Worm (Caenorhabditis elegans) whole organism, mixed stage, embryonic: Measurements from ENCODE around the gene zig-12.

Source experiments
- M03D4.4 ChIP-seq: sonication (generic microtip); optimal IDR thresholded peaks from 2 replicates; lab custom pipeline; 2017; ENCODE audit warnings: mild to moderate bottlenecking, missing genetic modification characterization, missing compliant biosample characterization
- bed-3 ChIP-seq: fragments of 200-800 bp; sonication (Bioruptor generic); optimal IDR thresholded peaks from 3 replicates; lab custom pipeline; 2018; ENCODE audit warnings: mild to moderate bottlenecking, missing genetic modification characterization, moderate library complexity, missing compliant biosample characterization
- ceh-39 ChIP-seq: fragments of 150-350 bp; optimal IDR thresholded peaks from 2 replicates; lab custom pipeline; 2014; ENCODE audit warnings: missing biosample characterization, missing genetic modification characterization
- ceh-83 ChIP-seq: fragments of 200-800 bp; sonication (Bioruptor generic); optimal IDR thresholded peaks from 2 replicates; lab custom pipeline; 2018; ENCODE audit warnings: mild to moderate bottlenecking, missing genetic modification characterization, missing compliant biosample characterization
- ces-1 ChIP-seq: fragments of 150-350 bp; optimal IDR thresholded peaks from 2 replicates; lab custom pipeline; 2014; ENCODE audit warnings: missing biosample characterization, missing genetic modification reagents, missing genetic modification characterization
- cnd-1 ChIP-seq: fragments of 200-800 bp; sonication (Bioruptor generic); optimal IDR thresholded peaks from 2 replicates; lab custom pipeline; 2018; ENCODE audit warnings: mild to moderate bottlenecking, missing genetic modification characterization, missing compliant biosample characterization
- drap-1 ChIP-seq: fragments of 200-800 bp; sonication (Bioruptor generic); optimal IDR thresholded peaks from 3 replicates; lab custom pipeline; 2018; ENCODE audit warnings: mild to moderate bottlenecking, missing genetic modification characterization, missing compliant biosample characterization
- elt-1 ChIP-seq: sonication (generic microtip); optimal IDR thresholded peaks from 2 replicates; lab custom pipeline; 2017; ENCODE audit warnings: missing genetic modification characterization, mild to moderate bottlenecking, missing compliant biosample characterization, antibody characterized with exemption, moderate library complexity, borderline replicate concordance; ENCODE audit not compliant: insufficient read depth
- elt-3 ChIP-seq: fragments of 150-350 bp; optimal IDR thresholded peaks from 2 replicates; lab custom pipeline; 2014; ENCODE audit warnings: missing biosample characterization, missing genetic modification characterization
- flh-1 ChIP-seq: fragments of 200-800 bp; sonication (Bioruptor generic); optimal IDR thresholded peaks from 2 replicates; lab custom pipeline; 2018; ENCODE audit warnings: mild to moderate bottlenecking, missing genetic modification characterization, moderate library complexity, missing compliant biosample characterization
- ham-2 ChIP-seq: fragments of 200-800 bp; sonication (Bioruptor generic); optimal IDR thresholded peaks from 2 replicates; lab custom pipeline; 2018; ENCODE audit warnings: mild to moderate bottlenecking, missing genetic modification characterization, missing compliant biosample characterization
- hlh-1 ChIP-seq: fragments of 150-350 bp; optimal IDR thresholded peaks from 2 replicates; lab custom pipeline; 2014; ENCODE audit warnings: missing biosample characterization, missing genetic modification reagents, missing genetic modification characterization
- lin-13 ChIP-seq: fragments of 150-350 bp; optimal IDR thresholded peaks from 2 replicates; lab custom pipeline; 2014; ENCODE audit warnings: missing biosample characterization, missing genetic modification characterization
- lsy-2 ChIP-seq: fragments of 150-350 bp; optimal IDR thresholded peaks from 2 replicates; lab custom pipeline; 2014; ENCODE audit warnings: missing biosample characterization, missing genetic modification characterization
- mab-5 ChIP-seq: fragments of 150-350 bp; optimal IDR thresholded peaks from 2 replicates; lab custom pipeline; 2014; ENCODE audit warnings: missing biosample characterization, missing genetic modification characterization
- mep-1 ChIP-seq: fragments of 150-350 bp; optimal IDR thresholded peaks from 2 replicates; lab custom pipeline; 2017; ENCODE audit warnings: missing biosample characterization, missing genetic modification reagents, missing genetic modification characterization, inconsistent platforms
- mls-2 ChIP-seq: sonication (generic microtip); optimal IDR thresholded peaks from 2 replicates; lab custom pipeline; 2016; ENCODE audit warnings: mild to moderate bottlenecking, missing genetic modification characterization, moderate library complexity, missing compliant biosample characterization
- nhr-2 ChIP-seq: fragments of 150-350 bp; optimal IDR thresholded peaks from 2 replicates; lab custom pipeline; 2014; ENCODE audit warnings: missing biosample characterization, missing genetic modification characterization
- nhr-237 ChIP-seq: fragments of 150-350 bp; optimal IDR thresholded peaks from 2 replicates; lab custom pipeline; 2014; ENCODE audit warnings: missing biosample characterization, missing genetic modification characterization
- nhr-76 ChIP-seq: sonication (generic microtip); optimal IDR thresholded peaks from 2 replicates; lab custom pipeline; 2017; ENCODE audit warnings: missing biosample characterization, missing genetic modification characterization
- pha-4 ChIP-seq: fragments of 150-350 bp; optimal IDR thresholded peaks from 2 replicates; lab custom pipeline; 2018; ENCODE audit warnings: missing biosample characterization, missing genetic modification reagents, missing genetic modification characterization
- sem-2 ChIP-seq: fragments of 200-800 bp; sonication (Bioruptor generic); optimal IDR thresholded peaks from 2 replicates; lab custom pipeline; 2018; ENCODE audit warnings: mild to moderate bottlenecking, missing genetic modification characterization, missing compliant biosample characterization
- snpc-4 ChIP-seq: fragments of 150-350 bp; optimal IDR thresholded peaks from 2 replicates; lab custom pipeline; 2014; ENCODE audit warnings: missing biosample characterization, missing genetic modification characterization
- sptf-1 ChIP-seq: sonication (generic microtip); optimal IDR thresholded peaks from 2 replicates; lab custom pipeline; 2017; ENCODE audit warnings: mild to moderate bottlenecking, missing genetic modification characterization, moderate library complexity, missing compliant biosample characterization
- tbx-8 ChIP-seq: fragments of 200-800 bp; sonication (Bioruptor generic); optimal IDR thresholded peaks from 2 replicates; lab custom pipeline; 2018; ENCODE audit warnings: mild to moderate bottlenecking, missing genetic modification characterization, moderate library complexity, missing compliant biosample characterization
- unc-120 ChIP-seq: sonication (generic microtip); optimal IDR thresholded peaks from 2 replicates; lab custom pipeline; 2017; ENCODE audit warnings: missing genetic modification characterization, missing compliant biosample characterization; ENCODE audit not compliant: poor library complexity, severe bottlenecking
- unc-39 ChIP-seq: fragments of 150-350 bp; optimal IDR thresholded peaks from 2 replicates; lab custom pipeline; 2014; ENCODE audit warnings: missing biosample characterization, missing genetic modification characterization
- unc-62 ChIP-seq: fragments of 150-350 bp; optimal IDR thresholded peaks from 2 replicates; lab custom pipeline; 2014; ENCODE audit warnings: missing biosample characterization, missing genetic modification reagents, missing genetic modification characterization
- zip-8 ChIP-seq: fragments of 150-350 bp; optimal IDR thresholded peaks from 2 replicates; lab custom pipeline; 2014; ENCODE audit warnings: missing biosample characterization, missing genetic modification characterization
- ztf-11 ChIP-seq: fragments of 150-350 bp; optimal IDR thresholded peaks from 2 replicates; lab custom pipeline; 2014; ENCODE audit warnings: missing biosample characterization, missing genetic modification characterization

Gene zig-12

ce11 chrX:8720658-8721057 lies 43.0 kb upstream of the zig-12 start, which contains the start of gene F53A9.9:
TSS of gene F53A9.9 (minus strand) at chrX:8720758.
- TF ChIP-seq lsy-2 (tag; lab: Kevin White, UChicago): no peak
- TF ChIP-seq ceh-39 (tag; lab: Kevin White, UChicago): no peak
- no peak for TF ChIP-seq drap-1
- no peak for TF ChIP-seq unc-62 (GFP tag; lab: Kevin White, UChicago)
- TF ChIP-seq lin-13: no peak
- TF ChIP-seq M03D4.4: no peak
- TF ChIP-seq cnd-1: no peak
- TF ChIP-seq nhr-2 (tag; lab: Kevin White, UChicago): no peak
- TF ChIP-seq zip-8: no peak
- TF ChIP-seq bed-3 (GFP tag; lab: Kevin White, UChicago): no peak
- TF ChIP-seq tbx-8 (GFP tag; lab: Kevin White, UChicago): no peak

- no peak for TF ChIP-seq nhr-76 (tag; lab: Kevin White, UChicago)
- no peak for TF ChIP-seq sem-2 (GFP tag; lab: Kevin White, UChicago)
- no peak for TF ChIP-seq mab-5 (tag; lab: Kevin White, UChicago)
- no peak for TF ChIP-seq mls-2
- TF ChIP-seq unc-120 (tag; lab: Kevin White, UChicago): no peak
- TF ChIP-seq sptf-1 (tag; lab: Kevin White, UChicago): no peak
- TF ChIP-seq ztf-11: no peak
- no peak for TF ChIP-seq cnd-1
- TF ChIP-seq snpc-4: no peak
- no peak for TF ChIP-seq hlh-1 (tag; lab: Kevin White, UChicago)
- no peak for TF ChIP-seq mep-1 (tag; lab: Kevin White, UChicago)
These were observed 42.4 kb upstream of the zig-12 start for ce11 chrX:8721273-8721672.

ce11 chrX:8723127-8723600 lies 40.5 kb upstream of the zig-12 start, which contains the start of gene tnt-2:
TSS of gene tnt-2 (minus strand) at chrX:8723550.
- TF ChIP-seq sptf-1 (tag; lab: Kevin White, UChicago) (no peak), mls-2 (no peak), M03D4.4 (no peak), unc-62 (GFP tag; lab: Kevin White, UChicago) (no peak), mep-1 (tag; lab: Kevin White, UChicago) (no peak), ztf-11 (no peak), ceh-83 (no peak), nhr-237 (tag; lab: Kevin White, UChicago) (no peak), ham-2 (GFP tag; lab: Kevin White, UChicago) (no peak), hlh-1 (tag; lab: Kevin White, UChicago) (no peak)

ce11 chrX:8723840-8724239 lies 39.9 kb upstream of the zig-12 start:
- no peak for TF ChIP-seq ham-2 (GFP tag; lab: Kevin White, UChicago)
- TF ChIP-seq nhr-76 (tag; lab: Kevin White, UChicago): no peak
- TF ChIP-seq zip-8: no peak
- TF ChIP-seq sptf-1 (tag; lab: Kevin White, UChicago): no peak
- TF ChIP-seq tbx-8 (GFP tag; lab: Kevin White, UChicago): no peak
- no peak for TF ChIP-seq snpc-4
- TF ChIP-seq unc-120 (tag; lab: Kevin White, UChicago): peak; percentile 86
- TF ChIP-seq ceh-39 (tag; lab: Kevin White, UChicago): no peak
- no peak for TF ChIP-seq pha-4 (tag; lab: Kevin White, UChicago)
- no peak for TF ChIP-seq mep-1 (tag; lab: Kevin White, UChicago)
- TF ChIP-seq lin-13: no peak
- peak; percentile 64 for TF ChIP-seq unc-62 (GFP tag; lab: Kevin White, UChicago)
- no peak for TF ChIP-seq cnd-1
- peak; percentile 59 for TF ChIP-seq hlh-1 (tag; lab: Kevin White, UChicago)
- no peak for TF ChIP-seq flh-1 (GFP tag; lab: Kevin White, UChicago)
- no peak for TF ChIP-seq elt-3 (tag; lab: Kevin White, UChicago)
- no peak for TF ChIP-seq elt-1
- TF ChIP-seq lsy-2 (tag; lab: Kevin White, UChicago): no peak
- no peak for TF ChIP-seq sem-2 (GFP tag; lab: Kevin White, UChicago)
- no peak for TF ChIP-seq ces-1
- TF ChIP-seq unc-39 (tag; lab: Kevin White, UChicago): no peak
- TF ChIP-seq M03D4.4: no peak
- TF ChIP-seq mls-2: no peak

ce11 chrX:8727306-8727705 lies 36.4 kb upstream of the zig-12 start, which contains the start of gene EGAP4.1:
TSS of gene EGAP4.1 (minus strand) at chrX:8727406.
- no peak for TF ChIP-seq ham-2 (GFP tag; lab: Kevin White, UChicago)
- TF ChIP-seq ceh-83: no peak
